Fruit fly (Drosophila melanogaster): ENCODE measurements around the gene CG2116.

DNA sequence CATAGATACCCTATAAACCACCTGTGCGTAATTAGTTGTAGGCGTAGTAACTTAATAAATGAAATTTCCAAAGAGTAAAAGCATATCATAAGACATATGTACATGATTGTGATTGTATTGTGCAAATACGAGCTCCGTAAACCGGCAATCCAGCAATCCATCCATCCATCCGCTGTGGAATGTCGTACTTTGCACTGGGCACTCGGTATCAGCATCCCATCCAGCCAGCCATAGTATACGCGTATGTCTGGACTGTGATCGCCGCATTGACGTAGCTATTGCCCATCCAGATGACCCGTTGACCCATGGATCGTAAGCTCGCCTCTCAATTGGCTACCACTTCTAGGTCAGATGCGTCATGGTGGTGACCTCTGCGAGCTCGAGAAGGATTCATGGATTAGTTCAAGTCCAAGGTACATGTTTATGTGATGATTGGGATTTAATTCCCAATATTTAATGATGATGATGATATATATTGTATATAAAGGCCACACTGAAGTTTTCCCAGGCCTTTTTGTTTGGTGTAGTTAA, 29.4 kb downstream of the CG2116 start:
- TF ChIP-seq Hr38 (GFP tag; optimal IDR thresholded peaks at IDR 0.05) (no peak), Eip78C (GFP tag) (peak; percentile 40), svp (GFP tag) (peak; percentile 98), Ets96B (tag; optimal IDR thresholded peaks at IDR 0.05) (no peak), CG1621 (tag; optimal IDR thresholded peaks at IDR 0.05) (peak; percentile 56), Lpt (GFP tag; optimal IDR thresholded peaks at IDR 0.05) (no peak), ss (GFP tag; optimal IDR thresholded peaks at IDR 0.05) (peak; percentile 85 to 87)

All from whole organism, prepupa.